Worm (Caenorhabditis elegans) whole organism, L3 larva: ENCODE results near the gene C54E4.1.
A peak's percentile ranks its signal among the peaks of the same experiment; 100 is the strongest.

Source experiments
- ZK546.5 ChIP-seq: sonication (generic microtip); optimal IDR thresholded peaks from 2 replicates; lab custom pipeline; 2017; ENCODE audit warnings: missing biosample characterization, missing genetic modification characterization
- ama-1 ChIP-seq: fragments of 150-350 bp; optimal IDR thresholded peaks from 2 replicates; lab custom pipeline; 2018
- ceh-16 ChIP-seq: sonication (generic microtip); optimal IDR thresholded peaks from 2 replicates; lab custom pipeline; 2017; ENCODE audit warnings: missing biosample characterization, missing genetic modification characterization
- ceh-28 ChIP-seq: fragments of 150-350 bp; optimal IDR thresholded peaks from 2 replicates; lab custom pipeline; 2014; ENCODE audit warnings: missing biosample characterization, missing genetic modification reagents, missing genetic modification characterization
- ceh-82 ChIP-seq: fragments of 150-350 bp; optimal IDR thresholded peaks from 2 replicates; lab custom pipeline; 2014; ENCODE audit warnings: missing biosample characterization, missing genetic modification characterization
- daf-12 ChIP-seq: fragments of 150-350 bp; optimal IDR thresholded peaks from 2 replicates; lab custom pipeline; 2014; ENCODE audit warnings: missing biosample characterization, missing genetic modification reagents, missing genetic modification characterization
- egl-27 ChIP-seq: sonication (generic microtip); optimal IDR thresholded peaks from 4 replicates; lab custom pipeline; 2017; ENCODE audit warnings: missing biosample characterization, missing genetic modification reagents, missing genetic modification characterization
- egl-5 ChIP-seq: fragments of 150-350 bp; optimal IDR thresholded peaks from 2 replicates; lab custom pipeline; 2017; ENCODE audit warnings: missing biosample characterization, missing genetic modification reagents, missing genetic modification characterization, inconsistent platforms
- elt-1 ChIP-seq: fragments of 150-350 bp; optimal IDR thresholded peaks from 2 replicates; lab custom pipeline; 2014; ENCODE audit warnings: missing biosample characterization, missing genetic modification characterization
- elt-2 ChIP-seq: sonication (generic microtip); optimal IDR thresholded peaks from 2 replicates; lab custom pipeline; 2016; ENCODE audit warnings: missing genetic modification reagents, mild to moderate bottlenecking, missing genetic modification characterization, missing compliant biosample characterization
- eor-1 ChIP-seq, 2 experiments: fragments of 150-350 bp; optimal IDR thresholded peaks; 2 replicates each; lab custom pipeline; 2014 to 2018; ENCODE audit warnings: missing biosample characterization in 2 of 2, missing genetic modification characterization in 2 of 2
- fkh-2 ChIP-seq: fragments of 150-350 bp; optimal IDR thresholded peaks from 2 replicates; lab custom pipeline; 2014; ENCODE audit warnings: missing biosample characterization, missing genetic modification reagents, missing genetic modification characterization
- fos-1 ChIP-seq: fragments of 150-350 bp; optimal IDR thresholded peaks from 2 replicates; lab custom pipeline; 2014; ENCODE audit warnings: missing biosample characterization, missing genetic modification characterization
- jun-1 ChIP-seq: fragments of 150-350 bp; optimal IDR thresholded peaks from 2 replicates; lab custom pipeline; 2014; ENCODE audit warnings: missing biosample characterization, missing genetic modification reagents, missing genetic modification characterization
- lsy-12 ChIP-seq: sonication (generic microtip); optimal IDR thresholded peaks from 2 replicates; lab custom pipeline; 2016; ENCODE audit warnings: mild to moderate bottlenecking, missing genetic modification characterization, missing compliant biosample characterization
- mdl-1 ChIP-seq: fragments of 150-350 bp; optimal IDR thresholded peaks from 2 replicates; lab custom pipeline; 2014; ENCODE audit warnings: missing biosample characterization, missing genetic modification characterization
- nfya-1 ChIP-seq: sonication (generic microtip); optimal IDR thresholded peaks from 2 replicates; lab custom pipeline; 2017; ENCODE audit warnings: missing genetic modification characterization, mild to moderate bottlenecking, missing compliant biosample characterization, antibody characterized with exemption, moderate library complexity; ENCODE audit not compliant: insufficient read depth
- nhr-11 ChIP-seq: fragments of 150-350 bp; optimal IDR thresholded peaks from 2 replicates; lab custom pipeline; 2014; ENCODE audit warnings: missing biosample characterization, missing genetic modification characterization
- nhr-23 ChIP-seq: fragments of 150-350 bp; optimal IDR thresholded peaks from 2 replicates; lab custom pipeline; 2014; ENCODE audit warnings: missing biosample characterization, missing genetic modification reagents, missing genetic modification characterization
- nhr-237 ChIP-seq: fragments of 150-350 bp; optimal IDR thresholded peaks from 2 replicates; lab custom pipeline; 2014; ENCODE audit warnings: missing biosample characterization, missing genetic modification characterization
- nhr-25 ChIP-seq: sonication (generic microtip); optimal IDR thresholded peaks from 2 replicates; lab custom pipeline; 2017; ENCODE audit warnings: missing biosample characterization, missing genetic modification characterization
- nhr-28 ChIP-seq: fragments of 150-350 bp; optimal IDR thresholded peaks from 2 replicates; lab custom pipeline; 2014; ENCODE audit warnings: missing biosample characterization, missing genetic modification characterization
- nhr-77 ChIP-seq: fragments of 150-350 bp; optimal IDR thresholded peaks from 2 replicates; lab custom pipeline; 2014; ENCODE audit warnings: missing biosample characterization, missing genetic modification characterization
- pha-4 ChIP-seq: fragments of 150-350 bp; optimal IDR thresholded peaks from 2 replicates; lab custom pipeline; 2014; ENCODE audit warnings: missing biosample characterization, missing genetic modification reagents, missing genetic modification characterization
- sea-2 ChIP-seq: fragments of 150-350 bp; sonication (generic microtip); optimal IDR thresholded peaks from 4 replicates; lab custom pipeline; 2014; ENCODE audit warnings: missing biosample characterization, missing genetic modification reagents, missing genetic modification characterization
- snpc-4 ChIP-seq: fragments of 150-350 bp; optimal IDR thresholded peaks from 2 replicates; lab custom pipeline; 2014; ENCODE audit warnings: missing biosample characterization, missing genetic modification characterization
- tbx-2 ChIP-seq: sonication (generic microtip); optimal IDR thresholded peaks from 2 replicates; lab custom pipeline; 2016; ENCODE audit warnings: mild to moderate bottlenecking, missing genetic modification characterization, missing compliant biosample characterization
- zag-1 ChIP-seq: fragments of 150-350 bp; optimal IDR thresholded peaks from 2 replicates; lab custom pipeline; 2014; ENCODE audit warnings: missing biosample characterization, missing genetic modification characterization

The C54E4.1 gene

ce11 chrIV:2220896-2221295 lies 45.5 kb downstream of the C54E4.1 start:
- no peak for TF ChIP-seq ZK546.5 (tag; lab: Kevin White, UChicago)
- TF ChIP-seq ama-1: no peak
- no peak for TF ChIP-seq elt-1 (tag; lab: Kevin White, UChicago)
- TF ChIP-seq lsy-12: no peak
- no peak for TF ChIP-seq fos-1 (tag; lab: Kevin White, UChicago)
- TF ChIP-seq ceh-82 (tag; lab: Kevin White, UChicago): no peak
- TF ChIP-seq fkh-2: no peak
- no peak for TF ChIP-seq nhr-11 (tag; lab: Kevin White, UChicago)
- TF ChIP-seq nhr-237 (tag; lab: Kevin White, UChicago): no peak
- TF ChIP-seq ceh-28 (tag; lab: Kevin White, UChicago): no peak
- no peak for TF ChIP-seq nhr-28

ce11 chrIV:2221350-2221749 lies 46.0 kb downstream of the C54E4.1 start:
- no peak for TF ChIP-seq sea-2 (GFP tag; lab: Kevin White, UChicago)
- no peak for TF ChIP-seq ama-1
- TF ChIP-seq pha-4 (tag; lab: Kevin White, UChicago): peak; percentile 67
- TF ChIP-seq, all 47 proteins: peak for 1

ce11 chrIV:2222528-2222927 lies 47.1 kb downstream of the C54E4.1 start, which contains the start of gene fnip-2:
Gene fnip-2, plus strand, starts transcription at chrIV:2222828.
- TF ChIP-seq tbx-2 (tag; lab: Kevin White, UChicago) (no peak), snpc-4 (tag; lab: Kevin White, UChicago) (no peak), nhr-25 (tag; lab: Kevin White, UChicago) (no peak), fos-1 (tag; lab: Kevin White, UChicago) (no peak), ceh-16 (tag; lab: Kevin White, UChicago) (no peak), pha-4 (tag; lab: Kevin White, UChicago) (no peak), daf-12 (tag; lab: Kevin White, UChicago) (no peak), elt-1 (tag; lab: Kevin White, UChicago) (no peak), zag-1 (no peak), mdl-1 (no peak), nhr-77 (no peak), nfya-1 (tag; lab: Kevin White, UChicago) (no peak)

ce11 chrIV:2223144-2223543 lies 47.8 kb downstream of the C54E4.1 start:
- TF ChIP-seq jun-1 (tag; lab: Kevin White, UChicago): no peak

- no peak for TF ChIP-seq ZK546.5 (tag; lab: Kevin White, UChicago)
- no peak for TF ChIP-seq eor-1 (tag; optimal IDR thresholded peaks at IDR 0.05; lab: Kevin White, UChicago)
- no peak for TF ChIP-seq elt-2 (tag; lab: Kevin White, UChicago)
- TF ChIP-seq ceh-82 (tag; lab: Kevin White, UChicago): no peak
- TF ChIP-seq jun-1 (tag; lab: Kevin White, UChicago): no peak
- no peak for TF ChIP-seq egl-5 (tag; lab: Kevin White, UChicago)
- TF ChIP-seq nhr-77: no peak
- TF ChIP-seq sea-2 (GFP tag; lab: Kevin White, UChicago): no peak
- TF ChIP-seq ceh-16 (tag; lab: Kevin White, UChicago): no peak
- TF ChIP-seq ama-1: no peak
- TF ChIP-seq ceh-28 (tag; lab: Kevin White, UChicago): no peak
- TF ChIP-seq egl-27: no peak
- no peak for TF ChIP-seq zag-1
- TF ChIP-seq nhr-23 (tag; lab: Kevin White, UChicago): no peak
Observed at ce11 chrIV:2223685-2224084, 48.3 kb downstream of the C54E4.1 start.
